Worm (Caenorhabditis elegans) whole organism, midembryonic: ENCODE results near the gene F44E7.7.

ENCODE experiments used
- T22C8.4 ChIP-seq: fragments of 200-800 bp; sonication (Bioruptor generic); IDR thresholded peaks from 2 replicates; pipeline ENCODE4 v1.3.6; 2022; ENCODE audit warnings: missing genetic modification characterization, missing compliant biosample characterization
- flt-1 ChIP-seq: fragments of 200-800 bp; sonication (Bioruptor generic); IDR thresholded peaks from 2 replicates; pipeline ENCODE4 v1.3.6; 2022; ENCODE audit warnings: missing genetic modification characterization, missing compliant biosample characterization
- klf-2 ChIP-seq: fragments of 200-800 bp; sonication (Bioruptor generic); conservative IDR thresholded peaks from 2 replicates; pipeline ENCODE4 v1.3.6; 2022; ENCODE audit warnings: missing genetic modification reagents, missing genetic modification characterization, missing compliant biosample characterization
- ref-1 ChIP-seq: fragments of 200-800 bp; sonication (Bioruptor generic); conservative IDR thresholded peaks from 2 replicates; pipeline ENCODE4 v1.3.6; 2022; ENCODE audit warnings: missing genetic modification reagents, missing genetic modification characterization, missing compliant biosample characterization

ce11 chrV:5790497-5791280 is 5.4 kb upstream of the F44E7.7 start, which contains the start of the genes nhr-142 and F44E7.9:
- TF ChIP-seq flt-1 (no peak; the same call in none of the 2 replicates), T22C8.4 (GFP tag; lab: Robert Waterston, UW) (no peak), klf-2 (GFP tag; lab: Robert Waterston, UW) (no peak), ref-1 (GFP tag; lab: Robert Waterston, UW) (no peak)
